Worm (Caenorhabditis elegans): ENCODE data around the gene col-13.
A peak's percentile ranks its signal among the peaks of the same experiment; 100 is the strongest.

The col-13 gene

DNA sequence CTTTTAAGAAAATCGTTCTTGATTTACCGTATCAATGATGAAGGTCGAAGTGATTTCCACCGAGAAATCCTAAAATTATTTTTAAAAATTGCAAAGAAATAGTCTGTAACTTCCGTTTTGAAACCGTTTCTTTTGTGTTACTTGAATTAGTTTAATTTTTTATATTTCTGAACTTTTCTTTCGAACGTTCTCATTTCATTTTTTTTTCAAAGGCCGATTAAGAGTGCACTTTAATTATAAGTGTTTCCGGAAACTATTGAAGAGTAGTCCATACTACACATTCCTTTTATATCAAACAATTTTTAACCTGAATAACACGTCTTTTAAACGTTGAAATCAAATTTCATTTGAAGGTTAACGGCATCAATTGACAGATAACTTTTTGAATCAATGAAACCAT is 46.0 kb upstream of the col-13 start:
- TF ChIP-seq syd-9 (tag; optimal IDR thresholded peaks at IDR 0.05) = no peak
- TF ChIP-seq ceh-30 (tag; optimal IDR thresholded peaks at IDR 0.05) = no peak

DNA sequence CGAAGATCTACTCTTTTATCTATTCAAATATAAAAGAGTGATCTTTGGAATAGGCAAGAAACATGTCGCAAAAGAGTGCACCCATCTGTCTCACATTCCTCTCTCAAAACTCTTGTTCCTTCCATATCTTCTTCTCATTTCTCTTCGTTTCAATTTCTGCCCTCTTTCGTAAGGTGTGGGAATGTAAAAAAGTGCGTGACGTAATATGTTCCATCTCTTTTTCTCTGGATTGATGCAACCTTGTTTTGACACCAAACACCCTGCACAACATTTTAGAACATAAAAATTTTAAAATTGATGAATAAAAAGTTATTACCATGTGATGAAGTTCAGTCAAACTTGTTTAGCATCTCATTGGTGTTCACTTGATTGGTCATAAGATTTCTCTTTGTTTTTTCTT is 45.4 kb upstream of the col-13 start:
- TF ChIP-seq rnt-1 (tag; optimal IDR thresholded peaks at IDR 0.05) (no peak), ceh-14 (tag; optimal IDR thresholded peaks at IDR 0.05) (no peak)

ce11 chrV:10466607-10467092 is 44.9 kb upstream of the col-13 start:
- TF ChIP-seq nfya-1 (tag; optimal IDR thresholded peaks at IDR 0.05) = peak; percentile 96
- TF ChIP-seq pros-1 (tag; optimal IDR thresholded peaks at IDR 0.05) = peak; percentile 83
- no peak for TF ChIP-seq unc-86 (tag; optimal IDR thresholded peaks at IDR 0.05)
- peak; percentile 12 for TF ChIP-seq ceh-22 (tag; optimal IDR thresholded peaks at IDR 0.05)
- TF ChIP-seq nhr-11 (tag; optimal IDR thresholded peaks at IDR 0.05) = no peak
- TF ChIP-seq unc-42 (tag; optimal IDR thresholded peaks at IDR 0.05) = peak; percentile 92
- TF ChIP-seq ets-4 (tag; optimal IDR thresholded peaks at IDR 0.05) = peak; percentile 64
- peak; percentile 95 for TF ChIP-seq ceh-18 (tag; optimal IDR thresholded peaks at IDR 0.05)
- TF ChIP-seq ref-2 (tag; optimal IDR thresholded peaks at IDR 0.05) = peak; percentile 91
- no peak for TF ChIP-seq ceh-6 (GFP tag; optimal IDR thresholded peaks at IDR 0.05)
- peak; percentile 63 for TF ChIP-seq sdc-2 (tag; optimal IDR thresholded peaks at IDR 0.05)
- no peak for TF ChIP-seq che-1 (tag; optimal IDR thresholded peaks at IDR 0.05)
- peak; percentile 89 for TF ChIP-seq dve-1 (tag; optimal IDR thresholded peaks at IDR 0.05)
- no peak for TF ChIP-seq eyg-1 (tag; optimal IDR thresholded peaks at IDR 0.05)
- TF ChIP-seq pqm-1 (tag; optimal IDR thresholded peaks at IDR 0.05) = no peak
- TF ChIP-seq pag-3 (tag; optimal IDR thresholded peaks at IDR 0.05; ENCODE audit: borderline replicate concordance) = no peak
- TF ChIP-seq sox-4 (tag; optimal IDR thresholded peaks at IDR 0.05) = no peak
- TF ChIP-seq elt-2 (tag; optimal IDR thresholded peaks at IDR 0.05) = peak; percentile 61
- TF ChIP-seq T23F11.4 (GFP tag; optimal IDR thresholded peaks at IDR 0.05) = peak; percentile 2
- peak; percentile 83 for TF ChIP-seq unc-55 (GFP tag; optimal IDR thresholded peaks at IDR 0.05)
- no peak for TF ChIP-seq ttx-3 (tag; optimal IDR thresholded peaks at IDR 0.05)
- TF ChIP-seq Y22D7AL.16 (tag; optimal IDR thresholded peaks at IDR 0.05) = no peak
- peak; percentile 80 for TF ChIP-seq ceh-34 (tag; optimal IDR thresholded peaks at IDR 0.05)
- TF ChIP-seq ceh-30 (tag; optimal IDR thresholded peaks at IDR 0.05) = peak; percentile 45
- TF ChIP-seq lin-11 (tag; optimal IDR thresholded peaks at IDR 0.05) = no peak
- TF ChIP-seq ceh-14 (tag; optimal IDR thresholded peaks at IDR 0.05) = peak; percentile 50
- peak; percentile 95 for TF ChIP-seq hlh-30 (tag; optimal IDR thresholded peaks at IDR 0.05; ENCODE audit: insufficient read depth)
- no peak for TF ChIP-seq ahr-1 (tag; optimal IDR thresholded peaks at IDR 0.05)
- TF ChIP-seq ceh-2 (tag; optimal IDR thresholded peaks at IDR 0.05) = peak; percentile 41
- no peak for TF ChIP-seq K02D7.2 (tag; optimal IDR thresholded peaks at IDR 0.05)
- TF ChIP-seq C38D4.7 (GFP tag; optimal IDR thresholded peaks at IDR 0.05) = no peak
- TF ChIP-seq fkh-6 (tag; optimal IDR thresholded peaks at IDR 0.05) = peak; percentile 46
- TF ChIP-seq rnt-1 (tag; optimal IDR thresholded peaks at IDR 0.05) = peak; percentile 80
- peak; percentile 41 for TF ChIP-seq lim-6 (tag; optimal IDR thresholded peaks at IDR 0.05)
- no peak for TF ChIP-seq ceh-19 (GFP tag; optimal IDR thresholded peaks at IDR 0.05)
- TF ChIP-seq F13H6.1 (tag; optimal IDR thresholded peaks at IDR 0.05) = peak; percentile 65
- no peak for TF ChIP-seq elt-4 (tag; optimal IDR thresholded peaks at IDR 0.05)
- peak; percentile 95 for TF ChIP-seq ceh-31 (tag; optimal IDR thresholded peaks at IDR 0.05)
- peak; percentile 58 for TF ChIP-seq ztf-16 (tag; optimal IDR thresholded peaks at IDR 0.05)
- no peak for TF ChIP-seq syd-9 (tag; optimal IDR thresholded peaks at IDR 0.05)
- TF ChIP-seq dmd-4 (tag; optimal IDR thresholded peaks at IDR 0.05; ENCODE audit: borderline replicate concordance) = no peak
- no peak for TF ChIP-seq fkh-10 (GFP tag; optimal IDR thresholded peaks at IDR 0.05)
- no peak for TF ChIP-seq fax-1 (tag; optimal IDR thresholded peaks at IDR 0.05)
- TF ChIP-seq ceh-48 (tag; optimal IDR thresholded peaks at IDR 0.05) = no peak
- TF ChIP-seq tbx-7 (tag; optimal IDR thresholded peaks at IDR 0.05) = peak; percentile 19
- no peak for TF ChIP-seq madf-2 (tag; optimal IDR thresholded peaks at IDR 0.05)
- TF ChIP-seq C08G9.2 (tag; optimal IDR thresholded peaks at IDR 0.05) = peak; percentile 35
- peak; percentile 91 for TF ChIP-seq tbx-2 (tag; optimal IDR thresholded peaks at IDR 0.05)
- TF ChIP-seq pax-1 (tag; optimal IDR thresholded peaks at IDR 0.05) = peak; percentile 88

Data from whole organism, late embryonic.